Fruit fly (Drosophila melanogaster) whole organism, embryonic: ENCODE data around the gene Mrm2.

ENCODE experiments used
- CG10267 ChIP-seq: fragments of 200-800 bp; sonication (Bioruptor generic); optimal IDR thresholded peaks from 2 replicates; lab custom pipeline; 2018; ENCODE audit warnings: missing biosample characterization, mild to moderate bottlenecking, missing genetic modification characterization, moderate library complexity
- CG10654 ChIP-seq: fragments of 200-800 bp; sonication (Bioruptor generic); optimal IDR thresholded peaks from 2 replicates; lab custom pipeline; 2016; ENCODE audit warnings: missing biosample characterization, missing genetic modification characterization
- CG10979 ChIP-seq: fragments of 200-800 bp; sonication (Bioruptor generic); optimal IDR thresholded peaks from 2 replicates; lab custom pipeline; 2018; ENCODE audit warnings: missing biosample characterization, mild to moderate bottlenecking, missing genetic modification characterization, moderate library complexity
- CG11085 ChIP-seq: fragments of 200-800 bp; sonication (Bioruptor generic); IDR thresholded peaks from 2 replicates; pipeline ENCODE4 v1.3.6; 2022; ENCODE audit warnings: missing biosample characterization, missing genetic modification characterization
- CG11247 ChIP-seq: fragments of 200-800 bp; sonication (Bioruptor generic); IDR thresholded peaks from 2 replicates; pipeline ENCODE4 v1.3.6; 2022; ENCODE audit warnings: missing biosample characterization, missing genetic modification characterization
- CG13123 ChIP-seq: fragments of 200-800 bp; sonication (Bioruptor generic); optimal IDR thresholded peaks from 2 replicates; lab custom pipeline; 2016; ENCODE audit warnings: missing biosample characterization, missing genetic modification characterization
- CG13424 ChIP-seq: fragments of 200-800 bp; sonication (Bioruptor generic); optimal IDR thresholded peaks from 2 replicates; lab custom pipeline; 2019; ENCODE audit warnings: missing biosample characterization, mild to moderate bottlenecking, missing genetic modification characterization, moderate library complexity
- CG14667 ChIP-seq: fragments of 200-800 bp; sonication (Bioruptor generic); IDR thresholded peaks from 2 replicates; pipeline ENCODE4 v1.3.6; 2022; ENCODE audit warnings: missing biosample characterization, missing genetic modification characterization
- CG17385 ChIP-seq: fragments of 200-800 bp; sonication (Bioruptor generic); optimal IDR thresholded peaks from 3 replicates; lab custom pipeline; 2018; ENCODE audit warnings: missing biosample characterization, mild to moderate bottlenecking, missing genetic modification characterization
- CG18599 ChIP-seq: fragments of 200-800 bp; sonication (Bioruptor generic); optimal IDR thresholded peaks from 3 replicates; lab custom pipeline; 2017; ENCODE audit warnings: missing biosample characterization, missing genetic modification characterization, mild to moderate bottlenecking, moderate library complexity, missing genetic modification reagents
- CG33557 ChIP-seq: fragments of 200-800 bp; sonication (Bioruptor generic); optimal IDR thresholded peaks from 2 replicates; lab custom pipeline; 2019; ENCODE audit warnings: missing biosample characterization, mild to moderate bottlenecking, missing genetic modification characterization, moderate library complexity
- CG34224 ChIP-seq: fragments of 200-800 bp; sonication (Bioruptor generic); IDR thresholded peaks from 3 replicates; pipeline ENCODE4 v1.3.6; 2022; ENCODE audit warnings: missing biosample characterization, missing genetic modification characterization; ENCODE audit not compliant: partially characterized antibody
- CG4730 ChIP-seq: fragments of 200-800 bp; sonication (Bioruptor generic); IDR thresholded peaks from 2 replicates; pipeline ENCODE4 v1.3.6; 2022; ENCODE audit warnings: missing biosample characterization, missing genetic modification characterization
- CG6272 ChIP-seq: fragments of 200-800 bp; sonication (Bioruptor generic); IDR thresholded peaks from 2 replicates; pipeline ENCODE4 v1.3.6; 2022; ENCODE audit warnings: missing biosample characterization, missing genetic modification characterization
- CG6813 ChIP-seq: fragments of 200-800 bp; sonication (Bioruptor generic); optimal IDR thresholded peaks from 2 replicates; lab custom pipeline; 2017; ENCODE audit warnings: missing biosample characterization, missing genetic modification characterization, mild to moderate bottlenecking, moderate library complexity, missing genetic modification reagents
- CG7271 ChIP-seq: fragments of 200-800 bp; sonication (Bioruptor generic); optimal IDR thresholded peaks from 2 replicates; lab custom pipeline; 2018; ENCODE audit warnings: missing biosample characterization, mild to moderate bottlenecking, missing genetic modification characterization, moderate library complexity
- CG7839 ChIP-seq: fragments of 200-800 bp; sonication (Bioruptor generic); optimal IDR thresholded peaks from 3 replicates; lab custom pipeline; 2018; ENCODE audit warnings: missing biosample characterization, mild to moderate bottlenecking, missing genetic modification characterization, moderate library complexity
- CkIIα-i1 ChIP-seq: fragments of 200-800 bp; sonication (Bioruptor generic); IDR thresholded peaks from 2 replicates; pipeline ENCODE4 v1.3.6; 2022; ENCODE audit warnings: missing biosample characterization, missing genetic modification characterization
- Dip3 ChIP-seq: fragments of 200-800 bp; sonication (Bioruptor generic); optimal IDR thresholded peaks from 3 replicates; lab custom pipeline; 2016; ENCODE audit warnings: missing biosample characterization, missing genetic modification characterization
- Drgx ChIP-seq: fragments of 200-800 bp; sonication (Bioruptor generic); IDR thresholded peaks from 2 replicates; pipeline ENCODE4 v1.3.6; 2022; ENCODE audit warnings: missing biosample characterization, missing genetic modification characterization
- E2f2 ChIP-seq: fragments of 200-800 bp; sonication (Bioruptor generic); IDR thresholded peaks from 2 replicates; pipeline ENCODE4 v1.3.6; 2022; ENCODE audit warnings: missing biosample characterization, missing genetic modification characterization
- Fer2 ChIP-seq: fragments of 200-800 bp; sonication (Bioruptor generic); optimal IDR thresholded peaks from 2 replicates; lab custom pipeline; 2018; ENCODE audit warnings: missing biosample characterization, mild to moderate bottlenecking, missing genetic modification characterization, moderate library complexity
- H15 ChIP-seq: fragments of 200-800 bp; sonication (Bioruptor generic); IDR thresholded peaks from 3 replicates; pipeline ENCODE4 v1.3.6; 2022; ENCODE audit warnings: missing biosample characterization, missing genetic modification characterization
- HLH3B ChIP-seq: fragments of 200-800 bp; sonication (Bioruptor generic); IDR thresholded peaks from 2 replicates; pipeline ENCODE4 v1.3.6; 2022; ENCODE audit warnings: missing biosample characterization, missing genetic modification characterization
- MTF-1 ChIP-seq: fragments of 200-800 bp; sonication (Bioruptor generic); optimal IDR thresholded peaks from 2 replicates; lab custom pipeline; 2018; ENCODE audit warnings: missing biosample characterization, mild to moderate bottlenecking, missing genetic modification characterization, borderline replicate concordance
- Max ChIP-seq: fragments of 200-800 bp; sonication (Bioruptor generic); optimal IDR thresholded peaks from 2 replicates; lab custom pipeline; 2016; ENCODE audit warnings: missing biosample characterization, mild to moderate bottlenecking, missing genetic modification characterization
- Oli ChIP-seq: fragments of 200-800 bp; sonication (Bioruptor generic); optimal IDR thresholded peaks from 2 replicates; lab custom pipeline; 2018; ENCODE audit warnings: missing biosample characterization, mild to moderate bottlenecking, missing genetic modification characterization, moderate library complexity
- Scr ChIP-seq: fragments of 200-800 bp; sonication (Bioruptor generic); IDR thresholded peaks from 2 replicates; pipeline ENCODE4 v1.3.6; 2022; ENCODE audit warnings: missing biosample characterization, missing genetic modification characterization; ENCODE audit not compliant: partially characterized antibody
- Stat92E ChIP-seq, 3 experiments: fragments of >200 bp in 2 of 3; fragments of 200-800 bp in 1 of 3; sonication (Bioruptor generic) in 1 of 3; optimal IDR thresholded peaks; 2 replicates each; lab custom pipeline; 2017 to 2019; ENCODE audit warnings: missing biosample characterization in 3 of 3, missing genetic modification characterization in 3 of 3, mild to moderate bottlenecking in 1 of 3, moderate library complexity in 1 of 3
- Usf ChIP-seq: fragments of 200-800 bp; sonication (Bioruptor generic); optimal IDR thresholded peaks from 2 replicates; lab custom pipeline; 2017; ENCODE audit warnings: missing genotype, missing biosample characterization, missing genetic modification characterization
- bcd ChIP-seq: fragments of 200-800 bp; sonication (Bioruptor generic); optimal IDR thresholded peaks from 2 replicates; lab custom pipeline; 2017; ENCODE audit warnings: missing biosample characterization, mild to moderate bottlenecking, missing genetic modification characterization
- cas ChIP-seq: fragments of 200-800 bp; sonication (Bioruptor generic); IDR thresholded peaks from 2 replicates; pipeline ENCODE4 v1.3.6; 2022; ENCODE audit warnings: missing biosample characterization, missing genetic modification characterization
- dan ChIP-seq: fragments of 200-800 bp; sonication (Bioruptor generic); IDR thresholded peaks from 2 replicates; pipeline ENCODE4 v1.3.6; 2022; ENCODE audit warnings: missing biosample characterization, missing genetic modification characterization
- dati ChIP-seq: fragments of 200-800 bp; sonication (Bioruptor generic); IDR thresholded peaks from 2 replicates; pipeline ENCODE4 v1.3.6; 2022; ENCODE audit warnings: missing biosample characterization, missing genetic modification characterization
- dmrt11E ChIP-seq: fragments of 200-800 bp; sonication (Bioruptor generic); optimal IDR thresholded peaks from 3 replicates; lab custom pipeline; 2018; ENCODE audit warnings: missing biosample characterization, mild to moderate bottlenecking, missing genetic modification characterization, moderate library complexity
- dmrt99B ChIP-seq: fragments of 200-800 bp; sonication (Bioruptor generic); optimal IDR thresholded peaks from 2 replicates; lab custom pipeline; 2018; ENCODE audit warnings: missing biosample characterization, mild to moderate bottlenecking, missing genetic modification characterization, moderate library complexity
- en ChIP-seq: fragments of 200-800 bp; sonication (Bioruptor generic); optimal IDR thresholded peaks from 2 replicates; lab custom pipeline; 2016; ENCODE audit warnings: missing biosample characterization, missing genetic modification characterization
- eve ChIP-seq, 2 experiments: fragments of >200 bp; optimal IDR thresholded peaks; 2 replicates each; lab custom pipeline; 2017; ENCODE audit warnings: missing biosample characterization in 2 of 2, missing genetic modification characterization in 2 of 2
- exex ChIP-seq: fragments of 200-800 bp; sonication (Bioruptor generic); optimal IDR thresholded peaks from 4 replicates; lab custom pipeline; 2018; ENCODE audit warnings: missing biosample characterization, mild to moderate bottlenecking, missing genetic modification characterization, moderate library complexity
- fd64A ChIP-seq: fragments of 200-800 bp; sonication (Bioruptor generic); optimal IDR thresholded peaks from 3 replicates; lab custom pipeline; 2018; ENCODE audit warnings: missing biosample characterization, mild to moderate bottlenecking, missing genetic modification characterization
- hth ChIP-seq: fragments of >200 bp; optimal IDR thresholded peaks from 2 replicates; lab custom pipeline; 2017; ENCODE audit warnings: inconsistent platforms
- insv ChIP-seq, 2 experiments: fragments of 200-800 bp; sonication (Bioruptor generic); optimal IDR thresholded peaks; 3 replicates each; lab custom pipeline; 2016 to 2018; ENCODE audit warnings: missing biosample characterization in 2 of 2, missing genetic modification characterization in 2 of 2
- kay ChIP-seq: fragments of 200-800 bp; sonication (Bioruptor generic); optimal IDR thresholded peaks from 2 replicates; lab custom pipeline; 2016; ENCODE audit warnings: missing biosample characterization, missing genetic modification characterization
- pfk ChIP-seq: fragments of 200-800 bp; sonication (Bioruptor generic); optimal IDR thresholded peaks from 2 replicates; lab custom pipeline; 2018; ENCODE audit warnings: missing biosample characterization, mild to moderate bottlenecking, missing genetic modification characterization, moderate library complexity
- pros ChIP-seq: fragments of 200-800 bp; sonication (Bioruptor generic); optimal IDR thresholded peaks from 3 replicates; lab custom pipeline; 2019; ENCODE audit warnings: missing biosample characterization, mild to moderate bottlenecking, missing genetic modification characterization, moderate library complexity
- salm ChIP-seq: fragments of 200-800 bp; sonication (Bioruptor generic); optimal IDR thresholded peaks from 2 replicates; lab custom pipeline; 2018; ENCODE audit warnings: missing biosample characterization, mild to moderate bottlenecking, missing genetic modification characterization
- schlank ChIP-seq: fragments of 200-800 bp; sonication (Bioruptor generic); optimal IDR thresholded peaks from 2 replicates; lab custom pipeline; 2018; ENCODE audit warnings: missing biosample characterization, mild to moderate bottlenecking, missing genetic modification characterization
- stc ChIP-seq: fragments of 200-800 bp; sonication (Bioruptor generic); IDR thresholded peaks from 2 replicates; pipeline ENCODE4 v1.3.6; 2022; ENCODE audit warnings: missing biosample characterization, missing genetic modification characterization
- trem ChIP-seq: fragments of 200-800 bp; optimal IDR thresholded peaks from 3 replicates; lab custom pipeline; 2019; ENCODE audit warnings: missing biosample characterization, mild to moderate bottlenecking, missing genetic modification characterization, moderate library complexity
- vnd ChIP-seq: fragments of 200-800 bp; sonication (Bioruptor generic); IDR thresholded peaks from 3 replicates; pipeline ENCODE4 v1.3.6; 2022; ENCODE audit warnings: missing biosample characterization, missing genetic modification characterization; ENCODE audit not compliant: partially characterized antibody
- yki ChIP-seq: fragments of >200 bp; optimal IDR thresholded peaks from 3 replicates; lab custom pipeline; 2018

Mrm2 gene

DNA sequence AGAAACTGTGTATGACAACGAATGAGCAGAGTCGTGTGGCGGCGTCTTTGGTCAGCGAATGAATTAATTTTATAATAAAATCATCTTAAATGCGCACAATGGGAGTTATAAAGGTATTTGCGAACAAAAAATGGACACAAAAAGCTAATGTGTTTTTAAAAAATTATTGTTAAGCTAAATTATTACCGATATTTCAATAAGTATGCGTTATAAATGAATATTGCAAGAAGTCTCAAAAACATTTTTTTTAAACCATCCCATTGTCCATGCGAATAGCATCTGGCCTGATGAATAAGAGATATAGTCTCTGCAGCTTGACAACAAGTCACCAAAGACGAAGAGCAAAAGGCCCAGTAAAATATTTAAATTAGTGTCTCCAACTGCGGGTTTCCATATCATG, 30.4 kb upstream of the Mrm2 start (continued):
- TF ChIP-seq dan (GFP tag; lab: Robert Waterston, UW) (no peak), CG11247 (GFP tag; lab: Robert Waterston, UW) (peak; percentile 49; the same call in 1 of the 2 replicates), CG10979 (peak; percentile 58), Scr (GFP tag; lab: Robert Waterston, UW) (no peak), CG34224 (no peak), insv (GFP tag; optimal IDR thresholded peaks at IDR 0.05; lab: Kevin White, UChicago) (no peak), CG14667 (GFP tag; lab: Robert Waterston, UW) (no peak), kay (no peak), Usf (no peak), stc (GFP tag; lab: Robert Waterston, UW) (peak; percentile 80), CkIIα-i1 (GFP tag; lab: Robert Waterston, UW) (no peak), Drgx (GFP tag; lab: Robert Waterston, UW) (no peak), dati (no peak), trem (peak; percentile 4), CG4730 (GFP tag; lab: Robert Waterston, UW) (no peak), dmrt99B (peak; percentile 86), CG10267 (peak; percentile 44), CG7271 (tag; lab: Kevin White, UChicago) (no peak), CG13424 (tag; lab: Kevin White, UChicago) (peak; percentile 70), eve (GFP tag; optimal IDR thresholded peaks at IDR 0.05; lab: Kevin White, UChicago) (peak in 1 of 2 experiments; percentile 41), Fer2 (peak; percentile 26), cas (GFP tag; lab: Robert Waterston, UW) (no peak), CG18599 (peak; percentile 64), yki (lab: Kevin White, UChicago) (no peak), Stat92E (GFP tag; optimal IDR thresholded peaks at IDR 0.05; lab: Kevin White, UChicago) (no peak), CG17385 (GFP tag; lab: Kevin White, UChicago) (peak; percentile 55), MTF-1 (GFP tag; lab: Kevin White, UChicago) (no peak), Dip3 (GFP tag; lab: Kevin White, UChicago) (peak; percentile 29), CG33557 (GFP tag; lab: Kevin White, UChicago) (no peak), salm (tag; lab: Kevin White, UChicago) (peak; percentile 90), en (GFP tag; lab: Kevin White, UChicago) (peak; percentile 51), bcd (GFP tag; lab: Kevin White, UChicago) (peak; percentile 62), hth (lab: Kevin White, UChicago) (no peak), Max (GFP tag; lab: Kevin White, UChicago) (no peak), HLH3B (GFP tag; lab: Robert Waterston, UW) (peak; percentile 75), Oli (tag; lab: Kevin White, UChicago) (peak; percentile 72), CG10654 (no peak), CG6813 (GFP tag; lab: Kevin White, UChicago) (peak; percentile 18), CG13123 (no peak), fd64A (GFP tag; lab: Kevin White, UChicago) (no peak), E2f2 (GFP tag; lab: Robert Waterston, UW) (no peak), dmrt11E (tag; lab: Kevin White, UChicago) (no peak), H15 (no peak), pfk (GFP tag; lab: Kevin White, UChicago) (no peak), CG6272 (GFP tag; lab: Robert Waterston, UW) (no peak), schlank (tag; lab: Kevin White, UChicago) (peak; percentile 1), CG7839 (tag; lab: Kevin White, UChicago) (peak; percentile 73), CG11085 (GFP tag; lab: Robert Waterston, UW) (0 out of 2 replicates have a peak, but pooled peaks have one; percentile 20), exex (no peak), pros (peak; percentile 52), vnd (GFP tag; lab: Robert Waterston, UW) (no peak)
